Fruit fly (Drosophila melanogaster): ENCODE results near the gene Hsp67Bc.
A peak's percentile ranks its signal among the peaks of the same experiment; 100 is the strongest.

Gene Hsp67Bc

dm6 chr3L:9377198-9378035 lies 5.1 kb upstream of the Hsp67Bc start, which contains the start of gene Hsp26 (continued):
- TF ChIP-seq CG34224 (GFP tag; IDR thresholded peaks at IDR 0.05; ENCODE audit: partially characterized antibody) (peak; percentile 37; the same call in 1 of the 3 replicates), CG31388 (GFP tag; optimal IDR thresholded peaks at IDR 0.05) (peak; percentile 21), CG8765 (GFP tag; IDR thresholded peaks at IDR 0.05) (peak; percentile 22; the same call in 1 of the 2 replicates), CG6654 (GFP tag; optimal IDR thresholded peaks at IDR 0.05) (peak; percentile 38), onecut (GFP tag; IDR thresholded peaks at IDR 0.05) (peak; percentile 67), sim (GFP tag; IDR thresholded peaks at IDR 0.05) (peak; percentile 53; the same call in 1 of the 2 replicates), CG16779 (GFP tag; IDR thresholded peaks at IDR 0.05) (no peak; the same call in 1 of the 2 replicates), CG9215 (GFP tag; IDR thresholded peaks at IDR 0.05) (no peak), br (optimal IDR thresholded peaks at IDR 0.05) (no peak), CG15514 (GFP tag; optimal IDR thresholded peaks at IDR 0.05) (peak; percentile 54), kni (GFP tag; optimal IDR thresholded peaks at IDR 0.05) (no peak), row (GFP tag; IDR thresholded peaks at IDR 0.05) (peak; percentile 93), hth (optimal IDR thresholded peaks at IDR 0.05) (no peak), BtbVII (GFP tag; optimal IDR thresholded peaks at IDR 0.05) (peak; percentile 68), CG6683 (GFP tag; optimal IDR thresholded peaks at IDR 0.05) (peak; percentile 46), Lhr (GFP tag; optimal IDR thresholded peaks at IDR 0.05) (no peak), E2f1 (GFP tag; IDR thresholded peaks at IDR 0.05) (peak; percentile 86), stwl (tag; optimal IDR thresholded peaks at IDR 0.05) (no peak), CG10431 (GFP tag; optimal IDR thresholded peaks at IDR 0.05) (no peak), kah (GFP tag; optimal IDR thresholded peaks at IDR 0.05) (peak; percentile 63), CG30020 (tag; optimal IDR thresholded peaks at IDR 0.05) (peak; percentile 46), CG6813 (GFP tag; optimal IDR thresholded peaks at IDR 0.05) (peak; percentile 78), Deaf1 (tag; optimal IDR thresholded peaks at IDR 0.05) (peak; percentile 71), Trl (optimal IDR thresholded peaks at IDR 0.05) (peak; percentile 81 to 97), Trl (GFP tag; optimal IDR thresholded peaks at IDR 0.05) (peak; percentile 94), sqz (GFP tag; optimal IDR thresholded peaks at IDR 0.05) (peak; percentile 58), sens-2 (GFP tag; IDR thresholded peaks at IDR 0.05) (peak; percentile 73), CG14441 (GFP tag; IDR thresholded peaks at IDR 0.05) (peak; percentile 81), Dbx (GFP tag; IDR thresholded peaks at IDR 0.05) (peak; percentile 60; the same call in 2 of the 3 replicates), CG15479 (GFP tag; optimal IDR thresholded peaks at IDR 0.05) (no peak), z (GFP tag; IDR thresholded peaks at IDR 0.05) (no peak), Atf-2 (GFP tag; optimal IDR thresholded peaks at IDR 0.05) (peak; percentile 67), zfh2 (GFP tag; optimal IDR thresholded peaks at IDR 0.05) (peak; percentile 82), slp2 (GFP tag; optimal IDR thresholded peaks at IDR 0.05) (peak; percentile 75), CrebB (tag; optimal IDR thresholded peaks at IDR 0.05) (peak; percentile 71), ase (GFP tag; IDR thresholded peaks at IDR 0.05) (peak; percentile 78), Ssrp (tag; optimal IDR thresholded peaks at IDR 0.05) (peak; percentile 70), mirr (GFP tag; optimal IDR thresholded peaks at IDR 0.05) (no peak), Dref (GFP tag; IDR thresholded peaks at IDR 0.05) (no peak), Gug (GFP tag; IDR thresholded peaks at IDR 0.05) (peak; percentile 43; the same call in 2 of the 4 replicates), ssp (GFP tag; IDR thresholded peaks at IDR 0.05) (peak; percentile 66), D (optimal IDR thresholded peaks at IDR 0.05) (no peak), D (GFP tag; optimal IDR thresholded peaks at IDR 0.05) (peak; percentile 51), vfl (GFP tag; optimal IDR thresholded peaks at IDR 0.05) (peak; percentile 70), CG11504 (tag; optimal IDR thresholded peaks at IDR 0.05) (peak; percentile 84), jing (GFP tag; optimal IDR thresholded peaks at IDR 0.05) (peak; percentile 57), lola (GFP tag; optimal IDR thresholded peaks at IDR 0.05) (peak in 1 of 3 experiments; percentile 76), al (GFP tag; IDR thresholded peaks at IDR 0.05) (peak; percentile 35; the same call in 1 of the 2 replicates), Myb (GFP tag; optimal IDR thresholded peaks at IDR 0.05) (peak; percentile 71), CG31365 (tag; optimal IDR thresholded peaks at IDR 0.05) (peak; percentile 26)

Measured in whole organism, embryonic.